2 worm cellular contexts compared by ENCODE assay signal in the genomic region with DNA sequence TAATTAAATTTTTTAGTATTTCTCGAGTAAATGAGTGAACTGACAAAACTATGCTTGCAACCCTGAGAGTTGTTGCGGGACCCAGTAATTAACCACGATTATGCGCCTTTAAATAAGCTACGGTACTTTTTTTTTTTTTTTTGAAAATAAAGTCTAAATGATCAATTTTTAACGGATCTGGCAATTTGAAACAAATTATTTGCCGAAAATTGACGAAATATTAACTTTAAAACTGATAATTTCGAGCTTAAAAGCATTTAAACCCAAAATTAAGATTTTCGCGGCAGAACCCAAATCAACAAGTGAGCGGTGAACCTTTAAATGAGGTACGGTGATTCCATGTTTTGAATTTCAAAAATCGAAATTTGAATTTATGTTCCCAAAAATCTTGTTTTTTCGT.
TF ChIP-seq lines count a peak whose summit lies in the region.

No protein-coding gene starts in this region.

TF ChIP-seq in whole organism, L4 larva, 104 proteins besides CTCF, POLR2A, EP300 and RAD21:
- TF ChIP-seq daf-16 (GFP tag; optimal IDR thresholded peaks at IDR 0.05; lab: Kevin White, UChicago) (no peak), daf-16 (tag; optimal IDR thresholded peaks at IDR 0.05; lab: Kevin White, UChicago) (no peak), F49E8.2 (tag; optimal IDR thresholded peaks at IDR 0.05; lab: Kevin White, UChicago; ENCODE audit: borderline replicate concordance) (peak; percentile 59), hif-1 (tag; optimal IDR thresholded peaks at IDR 0.05; lab: Kevin White, UChicago) (no peak), F37D6.2 (tag; optimal IDR thresholded peaks at IDR 0.05; lab: Kevin White, UChicago) (no peak)

TF ChIP-seq in whole organism, young adult, 124 proteins besides CTCF, POLR2A, EP300 and RAD21 (continues in another document):
- TF ChIP-seq sea-2 (GFP tag; IDR thresholded peaks at IDR 0.05; lab: Robert Waterston, UW) = no peak
- no peak for TF ChIP-seq C17E4.6 (GFP tag; IDR thresholded peaks at IDR 0.05; lab: Robert Waterston, UW)
- TF ChIP-seq F10E7.11 (tag; optimal IDR thresholded peaks at IDR 0.05; lab: Kevin White, UChicago) = no peak
- no peak for TF ChIP-seq F22D6.2 (tag; optimal IDR thresholded peaks at IDR 0.05; lab: Kevin White, UChicago)
- TF ChIP-seq lin-40 (tag; optimal IDR thresholded peaks at IDR 0.05; lab: Kevin White, UChicago) = no peak
- TF ChIP-seq unc-130 (GFP tag; optimal IDR thresholded peaks at IDR 0.05; lab: Kevin White, UChicago) = no peak
- no peak for TF ChIP-seq unc-62 (GFP tag; optimal IDR thresholded peaks at IDR 0.05; lab: Kevin White, UChicago)
- TF ChIP-seq attf-3 (GFP tag; conservative IDR thresholded peaks at IDR 0.05; lab: Robert Waterston, UW) = no peak
- no peak for TF ChIP-seq madf-3 (GFP tag; IDR thresholded peaks at IDR 0.05; lab: Robert Waterston, UW)
- TF ChIP-seq snpc-1.1 (tag; optimal IDR thresholded peaks at IDR 0.05; lab: Kevin White, UChicago; ENCODE audit: insufficient read depth) = no peak
- no peak for TF ChIP-seq lir-1 (GFP tag; conservative IDR thresholded peaks at IDR 0.05; lab: Robert Waterston, UW)
- TF ChIP-seq ccch-3 (GFP tag; optimal IDR thresholded peaks at IDR 0.05; lab: Kevin White, UChicago) = no peak
- no peak for TF ChIP-seq snpc-4 (GFP tag; optimal IDR thresholded peaks at IDR 0.05; lab: Kevin White, UChicago)
- TF ChIP-seq snpc-4 (tag; optimal IDR thresholded peaks at IDR 0.05; lab: Kevin White, UChicago) = no peak
- TF ChIP-seq athp-1 (tag; optimal IDR thresholded peaks at IDR 0.05; lab: Kevin White, UChicago) = no peak
- TF ChIP-seq nfyb-1 (GFP tag; IDR thresholded peaks at IDR 0.05; lab: Robert Waterston, UW) = no peak
- TF ChIP-seq hrde-1 (tag; optimal IDR thresholded peaks at IDR 0.05; lab: Kevin White, UChicago; ENCODE audit: borderline replicate concordance) = no peak
- no peak for TF ChIP-seq gei-17 (GFP tag; optimal IDR thresholded peaks at IDR 0.05; lab: Kevin White, UChicago)
- TF ChIP-seq ceh-79 (tag; optimal IDR thresholded peaks at IDR 0.05; lab: Kevin White, UChicago) = no peak
- TF ChIP-seq mcd-1 (GFP tag; IDR thresholded peaks at IDR 0.05; lab: Robert Waterston, UW) = no peak
- TF ChIP-seq D2030.7 (GFP tag; IDR thresholded peaks at IDR 0.05; lab: Robert Waterston, UW) = peak; percentile 65; the same call in 1 of the 2 replicates
- TF ChIP-seq T26A5.8 (tag; optimal IDR thresholded peaks at IDR 0.05; lab: Kevin White, UChicago) = no peak
- TF ChIP-seq nhr-80 (tag; optimal IDR thresholded peaks at IDR 0.05; lab: Kevin White, UChicago) = no peak
- TF ChIP-seq nhr-27 (tag; optimal IDR thresholded peaks at IDR 0.05; lab: Kevin White, UChicago) = no peak
- TF ChIP-seq tlf-1 (GFP tag; optimal IDR thresholded peaks at IDR 0.05; lab: Kevin White, UChicago) = no peak
- no peak for TF ChIP-seq F57C9.4 (tag; optimal IDR thresholded peaks at IDR 0.05; lab: Kevin White, UChicago)
- no peak for TF ChIP-seq let-607 (tag; optimal IDR thresholded peaks at IDR 0.05; lab: Kevin White, UChicago)
- TF ChIP-seq ztf-22 (GFP tag; optimal IDR thresholded peaks at IDR 0.05; lab: Kevin White, UChicago) = no peak
- TF ChIP-seq snpc-3.4 (tag; optimal IDR thresholded peaks at IDR 0.05; lab: Kevin White, UChicago) = no peak
- no peak for TF ChIP-seq B0261.1 (tag; optimal IDR thresholded peaks at IDR 0.05; lab: Kevin White, UChicago)
- TF ChIP-seq dpff-1 (tag; optimal IDR thresholded peaks at IDR 0.05; lab: Kevin White, UChicago) = no peak
- TF ChIP-seq ceh-40 (GFP tag; IDR thresholded peaks at IDR 0.05; lab: Robert Waterston, UW) = no peak
- peak; percentile 25 for TF ChIP-seq F49E8.2 (tag; optimal IDR thresholded peaks at IDR 0.05; lab: Kevin White, UChicago; ENCODE audit: insufficient read depth)
- no peak for TF ChIP-seq B0336.3 (GFP tag; IDR thresholded peaks at IDR 0.05; lab: Robert Waterston, UW)
- no peak for TF ChIP-seq die-1 (tag; optimal IDR thresholded peaks at IDR 0.05; lab: Kevin White, UChicago)
- no peak for TF ChIP-seq egl-44 (GFP tag; IDR thresholded peaks at IDR 0.05; lab: Robert Waterston, UW)
- no peak for TF ChIP-seq madf-10 (tag; optimal IDR thresholded peaks at IDR 0.05; lab: Kevin White, UChicago)
- no peak for TF ChIP-seq F39B2.1 (GFP tag; IDR thresholded peaks at IDR 0.05; lab: Robert Waterston, UW)
- TF ChIP-seq hsf-1 (GFP tag; IDR thresholded peaks at IDR 0.05; lab: Robert Waterston, UW) = no peak
- TF ChIP-seq K12H6.12 (tag; optimal IDR thresholded peaks at IDR 0.05; lab: Kevin White, UChicago) = no peak
- no peak for TF ChIP-seq ama-1 (optimal IDR thresholded peaks at IDR 0.05; lab: Kevin White, UChicago)
- TF ChIP-seq ama-1 (GFP tag; optimal IDR thresholded peaks at IDR 0.05; lab: Kevin White, UChicago) = no peak
- TF ChIP-seq lin-54 (GFP tag; optimal IDR thresholded peaks at IDR 0.05; lab: Kevin White, UChicago) = peak; percentile 50
- no peak for TF ChIP-seq ztf-3 (GFP tag; optimal IDR thresholded peaks at IDR 0.05; lab: Kevin White, UChicago)
- TF ChIP-seq ets-4 (GFP tag; optimal IDR thresholded peaks at IDR 0.05; lab: Kevin White, UChicago) = no peak
- no peak for TF ChIP-seq snpc-1.3 (tag; optimal IDR thresholded peaks at IDR 0.05; lab: Kevin White, UChicago; ENCODE audit: insufficient read depth)
- no peak for TF ChIP-seq akir-1 (GFP tag; optimal IDR thresholded peaks at IDR 0.05; lab: Kevin White, UChicago)
- TF ChIP-seq Y95B8A.8 (GFP tag; IDR thresholded peaks at IDR 0.05; lab: Robert Waterston, UW) = no peak
- TF ChIP-seq chd-7 (tag; optimal IDR thresholded peaks at IDR 0.05; lab: Kevin White, UChicago) = no peak
- no peak for TF ChIP-seq hmg-1.2 (GFP tag; IDR thresholded peaks at IDR 0.05; lab: Robert Waterston, UW)
- no peak for TF ChIP-seq zfh-2 (GFP tag; conservative IDR thresholded peaks at IDR 0.05; lab: Robert Waterston, UW)
- TF ChIP-seq Y56A3A.18 (GFP tag; IDR thresholded peaks at IDR 0.05; lab: Robert Waterston, UW) = no peak
- TF ChIP-seq T07F8.4 (tag; optimal IDR thresholded peaks at IDR 0.05; lab: Kevin White, UChicago) = no peak
- TF ChIP-seq nhr-90 (tag; optimal IDR thresholded peaks at IDR 0.05; lab: Kevin White, UChicago) = no peak
- no peak for TF ChIP-seq lsy-27 (tag; optimal IDR thresholded peaks at IDR 0.05; lab: Kevin White, UChicago; ENCODE audit: borderline replicate concordance, insufficient read depth)
- TF ChIP-seq sptf-2 (GFP tag; optimal IDR thresholded peaks at IDR 0.05; lab: Kevin White, UChicago) = no peak
- TF ChIP-seq egl-18 (GFP tag; IDR thresholded peaks at IDR 0.05; lab: Robert Waterston, UW) = no peak
- TF ChIP-seq nhr-120 (GFP tag; IDR thresholded peaks at IDR 0.05; lab: Robert Waterston, UW) = no peak
- TF ChIP-seq mel-28 (tag; optimal IDR thresholded peaks at IDR 0.05; lab: Kevin White, UChicago; ENCODE audit: borderline replicate concordance) = no peak
- no peak for TF ChIP-seq rcor-1 (GFP tag; IDR thresholded peaks at IDR 0.05; lab: Robert Waterston, UW)
- TF ChIP-seq xnd-1 (tag; optimal IDR thresholded peaks at IDR 0.05; lab: Kevin White, UChicago) = peak; percentile 96
- TF ChIP-seq aptf-2 (GFP tag; conservative IDR thresholded peaks at IDR 0.05; lab: Robert Waterston, UW) = no peak
- no peak for TF ChIP-seq ztf-6 (GFP tag; IDR thresholded peaks at IDR 0.05; lab: Robert Waterston, UW)
- no peak for TF ChIP-seq tbx-9 (tag; optimal IDR thresholded peaks at IDR 0.05; lab: Kevin White, UChicago; ENCODE audit: borderline replicate concordance)
- TF ChIP-seq pha-4 (tag; optimal IDR thresholded peaks at IDR 0.05; lab: Kevin White, UChicago) = no peak
- peak; percentile 92 for TF ChIP-seq madf-8 (GFP tag; conservative IDR thresholded peaks at IDR 0.05; lab: Robert Waterston, UW)
- TF ChIP-seq cebp-2 (GFP tag; IDR thresholded peaks at IDR 0.05; lab: Robert Waterston, UW) = no peak
- peak; percentile 96 for TF ChIP-seq madf-6 (GFP tag; IDR thresholded peaks at IDR 0.05; lab: Robert Waterston, UW)
- no peak for TF ChIP-seq F52B5.7 (tag; optimal IDR thresholded peaks at IDR 0.05; lab: Kevin White, UChicago)
- TF ChIP-seq ZK185.1 (tag; optimal IDR thresholded peaks at IDR 0.05; lab: Kevin White, UChicago; ENCODE audit: poor library complexity, severe bottlenecking) = no peak
- no peak for TF ChIP-seq sdz-38 (tag; optimal IDR thresholded peaks at IDR 0.05; lab: Kevin White, UChicago)
- no peak for TF ChIP-seq F55B11.4 (tag; optimal IDR thresholded peaks at IDR 0.05; lab: Kevin White, UChicago; ENCODE audit: borderline replicate concordance, insufficient read depth)
- no peak for TF ChIP-seq F37B4.10 (GFP tag; IDR thresholded peaks at IDR 0.05; lab: Robert Waterston, UW)
- TF ChIP-seq bed-2 (GFP tag; IDR thresholded peaks at IDR 0.05; lab: Robert Waterston, UW) = no peak
- no peak for TF ChIP-seq nhr-179 (tag; optimal IDR thresholded peaks at IDR 0.05; lab: Kevin White, UChicago)
- no peak for TF ChIP-seq tbp1 (GFP tag; optimal IDR thresholded peaks at IDR 0.05; lab: Kevin White, UChicago)
- no peak for TF ChIP-seq B0019.2 (GFP tag; conservative IDR thresholded peaks at IDR 0.05; lab: Robert Waterston, UW)
- peak; percentile 95 for TF ChIP-seq lsl-1 (GFP tag; optimal IDR thresholded peaks at IDR 0.05; lab: Kevin White, UChicago)
- no peak for TF ChIP-seq F57A8.1 (GFP tag; optimal IDR thresholded peaks at IDR 0.05; lab: Kevin White, UChicago)
- no peak for TF ChIP-seq him-1 (tag; optimal IDR thresholded peaks at IDR 0.05; lab: Kevin White, UChicago)
- no peak for TF ChIP-seq ztf-26 (tag; optimal IDR thresholded peaks at IDR 0.05; lab: Kevin White, UChicago)
- TF ChIP-seq efl-1 (GFP tag; optimal IDR thresholded peaks at IDR 0.05; lab: Kevin White, UChicago) = peak; percentile 41
- no peak for TF ChIP-seq dpl-1 (GFP tag; optimal IDR thresholded peaks at IDR 0.05; lab: Kevin White, UChicago)
- TF ChIP-seq F33H1.4 (GFP tag; IDR thresholded peaks at IDR 0.05; lab: Robert Waterston, UW) = peak; percentile 92
- peak; percentile 82 for TF ChIP-seq ceh-91 (GFP tag; IDR thresholded peaks at IDR 0.05; lab: Robert Waterston, UW)
- TF ChIP-seq Y67H2A.10 (GFP tag; conservative IDR thresholded peaks at IDR 0.05; lab: Robert Waterston, UW) = no peak

Comparison
In these comparisons a context has a peak if more than half of its experiments do, and no peak if none do; other contexts are left out.
1. Of the 7 proteins assayed by ChIP-seq in both whole organism, young adult and whole organism, L4 larva: peak only in whole organism, young adult: none; only in whole organism, L4 larva: none; in both: F49E8.2; in neither: 6.